Worm (Caenorhabditis elegans): ENCODE measurements around the gene acox-1.6.

- TF ChIP-seq npax-4 (tag; optimal IDR thresholded peaks at IDR 0.05) (no peak), ama-1 (optimal IDR thresholded peaks at IDR 0.05) (no peak)
Measured at ce11 chrX:15831537-15831936, 6.8 kb downstream of the acox-1.6 start.

Measured in whole organism, late embryonic.